Worm (Caenorhabditis elegans) whole organism, early embryonic: ENCODE results near the gene nlt-1.

ENCODE experiments used
- ama-1 ChIP-seq: fragments of 150-350 bp; optimal IDR thresholded peaks from 2 replicates; lab custom pipeline; 2014
- ceh-36 ChIP-seq: sonication (generic microtip); optimal IDR thresholded peaks from 2 replicates; lab custom pipeline; 2016; ENCODE audit warnings: missing genetic modification characterization, inconsistent platforms, missing compliant biosample characterization
- hnd-1 ChIP-seq: sonication (generic microtip); optimal IDR thresholded peaks from 2 replicates; lab custom pipeline; 2016; ENCODE audit warnings: missing genetic modification characterization, missing compliant biosample characterization
- sea-1 ChIP-seq: fragments of 200-800 bp; sonication (Bioruptor generic); conservative IDR thresholded peaks from 2 replicates; pipeline ENCODE4 v1.3.6; 2022; ENCODE audit warnings: missing genetic modification characterization, missing compliant biosample characterization
- tra-4 ChIP-seq: sonication (generic microtip); optimal IDR thresholded peaks from 2 replicates; lab custom pipeline; 2017; ENCODE audit warnings: missing genetic modification characterization, missing compliant biosample characterization

DNA sequence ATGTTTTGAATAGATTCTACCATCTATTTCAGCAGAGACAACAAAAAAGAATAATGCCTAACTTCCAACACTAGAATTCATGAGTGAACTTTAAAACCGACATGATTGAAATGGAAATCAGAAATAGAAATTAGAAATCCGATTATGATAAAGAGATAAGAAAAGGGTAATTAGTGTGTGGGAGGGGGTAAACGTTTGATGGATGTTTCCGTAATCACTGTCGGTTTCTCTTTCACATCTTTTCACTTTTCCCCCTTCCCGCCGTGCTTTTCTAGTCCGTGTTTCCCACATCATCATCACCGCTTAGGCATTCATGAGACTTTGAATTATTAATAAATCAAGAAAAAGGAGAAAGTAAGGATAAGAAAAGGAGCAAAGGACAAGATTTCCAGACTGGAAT, 44.7 kb upstream of the nlt-1 start:
- TF ChIP-seq tra-4 (tag; lab: Kevin White, UChicago) (no peak), ama-1 (lab: Kevin White, UChicago) (no peak), hnd-1 (tag; lab: Kevin White, UChicago) (no peak), ceh-36 (tag; lab: Kevin White, UChicago) (no peak), sea-1 (no peak)
